Worm (Caenorhabditis elegans) whole organism, mixed stage, embryonic: ENCODE results near the gene srj-40.
"Not testable (repeated sequence)": the region's sequence is repeated elsewhere in the genome, so short reads cannot be mapped to it uniquely, and the experiment has no call there.

Experiments
- M03D4.4 ChIP-seq: sonication (generic microtip); optimal IDR thresholded peaks from 2 replicates; lab custom pipeline; 2017; ENCODE audit warnings: mild to moderate bottlenecking, missing genetic modification characterization, missing compliant biosample characterization
- ces-1 ChIP-seq: fragments of 150-350 bp; optimal IDR thresholded peaks from 2 replicates; lab custom pipeline; 2014; ENCODE audit warnings: missing biosample characterization, missing genetic modification reagents, missing genetic modification characterization
- ham-2 ChIP-seq: fragments of 200-800 bp; sonication (Bioruptor generic); optimal IDR thresholded peaks from 2 replicates; lab custom pipeline; 2018; ENCODE audit warnings: mild to moderate bottlenecking, missing genetic modification characterization, missing compliant biosample characterization
- lin-32 ChIP-seq: fragments of 200-800 bp; sonication (Bioruptor generic); optimal IDR thresholded peaks from 2 replicates; lab custom pipeline; 2018; ENCODE audit warnings: mild to moderate bottlenecking, missing genetic modification characterization, missing compliant biosample characterization
- lsy-2 ChIP-seq: fragments of 150-350 bp; optimal IDR thresholded peaks from 2 replicates; lab custom pipeline; 2014; ENCODE audit warnings: missing biosample characterization, missing genetic modification characterization
- mab-5 ChIP-seq: fragments of 150-350 bp; optimal IDR thresholded peaks from 2 replicates; lab custom pipeline; 2014; ENCODE audit warnings: missing biosample characterization, missing genetic modification characterization
- mls-2 ChIP-seq: sonication (generic microtip); optimal IDR thresholded peaks from 2 replicates; lab custom pipeline; 2016; ENCODE audit warnings: mild to moderate bottlenecking, missing genetic modification characterization, moderate library complexity, missing compliant biosample characterization
- nhr-237 ChIP-seq: fragments of 150-350 bp; optimal IDR thresholded peaks from 2 replicates; lab custom pipeline; 2014; ENCODE audit warnings: missing biosample characterization, missing genetic modification characterization
- nhr-76 ChIP-seq: sonication (generic microtip); optimal IDR thresholded peaks from 2 replicates; lab custom pipeline; 2017; ENCODE audit warnings: missing biosample characterization, missing genetic modification characterization
- sem-2 ChIP-seq: fragments of 200-800 bp; sonication (Bioruptor generic); optimal IDR thresholded peaks from 2 replicates; lab custom pipeline; 2018; ENCODE audit warnings: mild to moderate bottlenecking, missing genetic modification characterization, missing compliant biosample characterization
- sptf-1 ChIP-seq: sonication (generic microtip); optimal IDR thresholded peaks from 2 replicates; lab custom pipeline; 2017; ENCODE audit warnings: mild to moderate bottlenecking, missing genetic modification characterization, moderate library complexity, missing compliant biosample characterization
- unc-39 ChIP-seq: fragments of 150-350 bp; optimal IDR thresholded peaks from 2 replicates; lab custom pipeline; 2014; ENCODE audit warnings: missing biosample characterization, missing genetic modification characterization
- zip-8 ChIP-seq: fragments of 150-350 bp; optimal IDR thresholded peaks from 2 replicates; lab custom pipeline; 2014; ENCODE audit warnings: missing biosample characterization, missing genetic modification characterization

DNA sequence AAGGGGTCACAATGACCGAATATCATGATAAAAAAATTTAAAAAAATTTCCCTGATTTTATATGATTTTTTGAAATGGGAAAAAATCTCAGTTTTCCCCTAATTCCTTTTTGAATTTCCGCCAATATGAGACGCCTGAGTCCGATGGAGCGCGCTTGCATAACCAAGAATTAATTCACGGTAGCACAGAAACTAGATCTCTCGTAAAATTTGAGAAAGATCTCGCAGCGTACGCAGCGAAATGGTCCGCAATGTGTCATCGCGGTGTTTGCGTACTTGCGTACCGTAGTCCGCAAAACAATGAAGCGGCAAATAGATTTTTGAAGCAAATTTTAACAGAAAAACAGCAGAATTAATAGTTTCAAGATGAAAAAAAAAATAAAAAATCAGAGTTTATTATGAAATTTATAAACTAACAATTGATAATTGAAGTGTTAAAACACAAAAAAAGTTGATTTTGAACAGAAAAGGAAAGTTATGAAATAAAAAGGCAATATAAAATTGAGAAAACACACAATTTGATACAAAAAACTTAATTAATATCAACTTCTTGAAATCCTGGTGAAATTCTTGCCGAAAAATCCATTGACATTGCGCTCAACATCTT, 38.0 kb upstream of the srj-40 start:
- not testable (repeated sequence) for TF ChIP-seq mls-2; zip-8 (tag; lab: Kevin White, UChicago); M03D4.4 (tag; lab: Kevin White, UChicago); nhr-237 (tag; lab: Kevin White, UChicago); sptf-1 (tag; lab: Kevin White, UChicago); unc-39 (tag; lab: Kevin White, UChicago); ces-1 (GFP tag; lab: Kevin White, UChicago); mab-5 (tag; lab: Kevin White, UChicago); ham-2 (GFP tag; lab: Kevin White, UChicago); nhr-76; lin-32 (GFP tag; lab: Kevin White, UChicago); sem-2 (GFP tag; lab: Kevin White, UChicago)
- TF ChIP-seq lsy-2 (tag; lab: Kevin White, UChicago), result peak; percentile 86
